Fruit fly (Drosophila melanogaster): ENCODE measurements around the gene stac.

DNA sequence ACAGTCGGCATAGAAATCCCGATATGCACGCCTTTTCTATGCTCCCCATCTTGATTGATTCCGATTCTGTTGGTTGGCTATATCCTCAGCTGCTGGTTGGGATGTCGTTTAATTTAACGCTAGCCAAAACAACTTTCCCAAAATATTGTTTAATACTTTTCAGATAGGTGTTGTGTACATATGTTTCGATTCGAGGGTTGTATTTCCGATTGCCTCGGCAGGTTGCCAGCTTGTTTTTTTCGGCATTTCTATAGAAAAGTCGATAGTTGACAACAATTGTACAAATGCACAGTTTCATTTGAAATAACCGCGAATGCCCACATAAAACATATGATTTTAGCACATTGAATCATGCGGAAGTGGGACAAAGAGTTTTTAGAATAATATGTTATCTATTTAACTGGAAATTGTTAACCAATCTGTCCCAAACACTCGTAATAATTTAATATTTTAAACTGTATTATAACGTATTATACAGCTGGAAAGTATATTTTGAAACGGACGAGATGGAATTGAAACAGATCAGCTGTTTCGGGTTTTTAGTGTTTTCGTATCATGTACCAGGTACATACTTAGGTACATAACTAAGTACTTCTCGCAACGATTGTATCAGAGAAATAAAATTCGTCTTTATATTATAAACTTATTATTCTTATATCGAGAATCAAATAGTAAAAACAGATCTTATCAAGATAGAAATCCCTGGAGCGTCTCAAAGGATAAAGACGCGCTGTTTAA is 1.5 kb upstream of the stac start, which contains the start of gene CG31109:
- TF ChIP-seq CG8478 (optimal IDR thresholded peaks at IDR 0.05) (no peak), CTCF (optimal IDR thresholded peaks at IDR 0.05) (no peak)
